Fruit fly (Drosophila melanogaster): ENCODE results near the gene CG42814.

Gene CG42814

dm6 chr3R:27265330-27265729 is 36.1 kb upstream of the CG42814 start, which contains the start of the genes CG14262 and CG14260:
Gene CG14262 (minus strand): TSS chr3R:27265430.
Gene CG14260 (plus strand): TSS chr3R:27265457.
- TF ChIP-seq CG4318 (GFP tag; optimal IDR thresholded peaks at IDR 0.05) (no peak), CG8632 (GFP tag; optimal IDR thresholded peaks at IDR 0.05) (no peak), Eip93F (GFP tag; optimal IDR thresholded peaks at IDR 0.05) (no peak), CG10669 (GFP tag; optimal IDR thresholded peaks at IDR 0.05) (no peak), Ets21C (GFP tag; optimal IDR thresholded peaks at IDR 0.05) (no peak), CG11902 (GFP tag; optimal IDR thresholded peaks at IDR 0.05) (no peak), CG6792 (GFP tag; optimal IDR thresholded peaks at IDR 0.05) (no peak), Sox102F (GFP tag; optimal IDR thresholded peaks at IDR 0.05) (no peak), dsx (GFP tag; optimal IDR thresholded peaks at IDR 0.05; ENCODE audit: poor library complexity, severe bottlenecking) (no peak), Hr4 (GFP tag; optimal IDR thresholded peaks at IDR 0.05) (no peak), eg (GFP tag; IDR thresholded peaks at IDR 0.05) (no peak), cyc (GFP tag; optimal IDR thresholded peaks at IDR 0.05) (no peak), Eip75B (GFP tag; optimal IDR thresholded peaks at IDR 0.05) (no peak), CG8119 (GFP tag; IDR thresholded peaks at IDR 0.05) (no peak), topi (GFP tag; optimal IDR thresholded peaks at IDR 0.05) (no peak), acj6 (GFP tag; optimal IDR thresholded peaks at IDR 0.05) (no peak), CG34406 (GFP tag; optimal IDR thresholded peaks at IDR 0.05) (no peak), dac (GFP tag; optimal IDR thresholded peaks at IDR 0.05) (no peak), Ets96B (tag; optimal IDR thresholded peaks at IDR 0.05) (no peak), CG3919 (GFP tag; optimal IDR thresholded peaks at IDR 0.05) (no peak)

dm6 chr3R:27263434-27264215 is 34.4 kb upstream of the CG42814 start, which contains the start of gene woc:
Gene woc (minus strand): TSS chr3R:27264055.
- peak; percentile 77 for TF ChIP-seq Lpt (GFP tag; optimal IDR thresholded peaks at IDR 0.05)
- peak; percentile 55 for TF ChIP-seq OdsH (GFP tag; optimal IDR thresholded peaks at IDR 0.05)
- no peak for TF ChIP-seq Blimp-1 (GFP tag; optimal IDR thresholded peaks at IDR 0.05)
- peak; percentile 84 for TF ChIP-seq acj6 (GFP tag; optimal IDR thresholded peaks at IDR 0.05)
- peak; percentile 65 for TF ChIP-seq CG11902 (GFP tag; optimal IDR thresholded peaks at IDR 0.05)
- TF ChIP-seq CG6854 (GFP tag; optimal IDR thresholded peaks at IDR 0.05), result peak; percentile 50
- no peak for TF ChIP-seq Sox102F (GFP tag; optimal IDR thresholded peaks at IDR 0.05)
- TF ChIP-seq dac (GFP tag; optimal IDR thresholded peaks at IDR 0.05), result peak; percentile 82
- TF ChIP-seq vri (GFP tag; optimal IDR thresholded peaks at IDR 0.05), result no peak
- peak; percentile 70 for TF ChIP-seq fd59A (GFP tag; optimal IDR thresholded peaks at IDR 0.05)
- TF ChIP-seq CG6276 (GFP tag; optimal IDR thresholded peaks at IDR 0.05), result peak; percentile 88
- peak; percentile 79 for TF ChIP-seq Sox15 (GFP tag; optimal IDR thresholded peaks at IDR 0.05)
- peak; percentile 89 for TF ChIP-seq CG6163 (GFP tag; IDR thresholded peaks at IDR 0.05)
- peak; percentile 69 for TF ChIP-seq CG10669 (GFP tag; optimal IDR thresholded peaks at IDR 0.05)
- TF ChIP-seq Ets96B (tag; optimal IDR thresholded peaks at IDR 0.05), result peak; percentile 60
- TF ChIP-seq salr (GFP tag; optimal IDR thresholded peaks at IDR 0.05), result peak in 1 of 2 experiments; percentile 56
- peak; percentile 4 for TF ChIP-seq Hr38 (GFP tag; optimal IDR thresholded peaks at IDR 0.05)
- TF ChIP-seq CG7368 (GFP tag; optimal IDR thresholded peaks at IDR 0.05), result peak; percentile 77
- peak; percentile 84 for TF ChIP-seq esn (GFP tag; optimal IDR thresholded peaks at IDR 0.05)
- TF ChIP-seq CG34406 (GFP tag; optimal IDR thresholded peaks at IDR 0.05), result peak; percentile 67
- no peak for TF ChIP-seq CG9139 (GFP tag; optimal IDR thresholded peaks at IDR 0.05)
- peak; percentile 92 for TF ChIP-seq CG32006 (GFP tag; optimal IDR thresholded peaks at IDR 0.05)
- peak; percentile 94 for TF ChIP-seq fkh (GFP tag; optimal IDR thresholded peaks at IDR 0.05)
- peak; percentile 73 for TF ChIP-seq CG8632 (GFP tag; optimal IDR thresholded peaks at IDR 0.05)
- TF ChIP-seq topi (GFP tag; optimal IDR thresholded peaks at IDR 0.05), result peak; percentile 80
- peak; percentile 73 for TF ChIP-seq CG11294 (GFP tag; IDR thresholded peaks at IDR 0.05)
- peak; percentile 64 for TF ChIP-seq CG11762 (GFP tag; optimal IDR thresholded peaks at IDR 0.05; ENCODE audit: insufficient read depth)
- peak; percentile 63 for TF ChIP-seq CG3032 (tag; optimal IDR thresholded peaks at IDR 0.05)
- TF ChIP-seq Hr39 (GFP tag; optimal IDR thresholded peaks at IDR 0.05), result peak; percentile 81
- no peak for TF ChIP-seq CG4318 (GFP tag; optimal IDR thresholded peaks at IDR 0.05)
- TF ChIP-seq Eip93F (GFP tag; optimal IDR thresholded peaks at IDR 0.05), result no peak
- peak; percentile 86 for TF ChIP-seq CG6808 (GFP tag; optimal IDR thresholded peaks at IDR 0.05)
- peak; percentile 90 to 92 for TF ChIP-seq ss (GFP tag; optimal IDR thresholded peaks at IDR 0.05)
- TF ChIP-seq CG8119 (GFP tag; IDR thresholded peaks at IDR 0.05), result peak; percentile 83
- peak; percentile 81 for TF ChIP-seq spab (GFP tag; optimal IDR thresholded peaks at IDR 0.05)
- peak; percentile 93 for TF ChIP-seq Eip78C (GFP tag)
- peak; percentile 91 for TF ChIP-seq CG16779 (tag; optimal IDR thresholded peaks at IDR 0.05)
- TF ChIP-seq Gug (GFP tag; IDR thresholded peaks at IDR 0.05), result peak; percentile 77
